Worm (Caenorhabditis elegans) whole organism, L4 larva: ENCODE measurements around the gene amt-3.

Experiments used
- F49E8.2 ChIP-seq: sonication (generic microtip); optimal IDR thresholded peaks from 2 replicates; lab custom pipeline; 2016; ENCODE audit warnings: missing compliant biosample characterization, mild to moderate bottlenecking, missing genetic modification characterization, borderline replicate concordance
- R02D3.7 ChIP-seq: fragments of 150-350 bp; sonication (generic microtip); optimal IDR thresholded peaks from 3 replicates; lab custom pipeline; 2014; ENCODE audit warnings: missing biosample characterization, missing genetic modification characterization
- T20F7.1 ChIP-seq: fragments of 200-800 bp; sonication (Bioruptor generic); optimal IDR thresholded peaks from 2 replicates; lab custom pipeline; 2018; ENCODE audit warnings: mild to moderate bottlenecking, missing genetic modification characterization, missing compliant biosample characterization
- Y105C5A.15 ChIP-seq: fragments of 200-800 bp; sonication (Bioruptor generic); IDR thresholded peaks from 2 replicates; pipeline ENCODE4 v1.3.6; 2022; ENCODE audit warnings: missing genetic modification characterization, missing compliant biosample characterization
- Y5F2A.4 ChIP-seq: fragments of 200-800 bp; sonication (Bioruptor generic); optimal IDR thresholded peaks from 2 replicates; lab custom pipeline; 2018; ENCODE audit warnings: mild to moderate bottlenecking, missing genetic modification characterization, missing compliant biosample characterization
- ZK546.5 ChIP-seq, 2 experiments: sonication (generic microtip); optimal IDR thresholded peaks; 2 replicates each; lab custom pipeline; 2017; ENCODE audit warnings: missing biosample characterization in 2 of 2, missing genetic modification characterization in 2 of 2
- aha-1 ChIP-seq: fragments of 150-350 bp; peaks from one replicate; lab custom pipeline; 2014; ENCODE audit warnings: missing biosample characterization, missing genetic modification characterization
- arid-1 ChIP-seq: fragments of 200-800 bp; sonication (Bioruptor generic); conservative IDR thresholded peaks from 2 replicates; pipeline ENCODE4 v1.3.6; 2022; ENCODE audit warnings: missing genetic modification reagents, missing genetic modification characterization, missing compliant biosample characterization
- ceh-20 ChIP-seq: fragments of 200-800 bp; sonication (Bioruptor generic); IDR thresholded peaks from 2 replicates; pipeline ENCODE4 v1.3.6; 2022; ENCODE audit warnings: missing genetic modification reagents, missing genetic modification characterization, missing compliant biosample characterization
- ceh-28 ChIP-seq: fragments of 150-350 bp; optimal IDR thresholded peaks from 2 replicates; lab custom pipeline; 2014; ENCODE audit warnings: missing biosample characterization, missing genetic modification reagents, missing genetic modification characterization
- ceh-62 ChIP-seq: sonication (generic microtip); optimal IDR thresholded peaks from 2 replicates; lab custom pipeline; 2017; ENCODE audit warnings: missing biosample characterization, missing genetic modification characterization
- cey-2 ChIP-seq: sonication (generic microtip); optimal IDR thresholded peaks from 3 replicates; lab custom pipeline; 2017; ENCODE audit warnings: missing genetic modification characterization, mild to moderate bottlenecking, missing compliant biosample characterization, antibody characterized with exemption, borderline replicate concordance; ENCODE audit not compliant: insufficient read depth
- ctbp-1 ChIP-seq: fragments of 200-800 bp; sonication (Bioruptor generic); IDR thresholded peaks from 2 replicates; pipeline ENCODE4 v1.3.6; 2022; ENCODE audit warnings: missing genetic modification reagents, missing genetic modification characterization, missing compliant biosample characterization
- daf-16 ChIP-seq, 3 experiments: sonication (generic microtip); optimal IDR thresholded peaks; 2 replicates each; lab custom pipeline; 2016 to 2017; ENCODE audit warnings: missing genetic modification characterization in 3 of 3, missing genetic modification reagents in 3 of 3, mild to moderate bottlenecking in 2 of 3, missing compliant biosample characterization in 2 of 3, missing biosample characterization in 1 of 3, moderate library complexity in 1 of 3
- daf-19 ChIP-seq: fragments of 200-800 bp; sonication (Bioruptor generic); conservative IDR thresholded peaks from 2 replicates; pipeline ENCODE4 v1.3.6; 2022; ENCODE audit warnings: missing genetic modification characterization, missing compliant biosample characterization
- daf-8 ChIP-seq: fragments of 200-800 bp; sonication (Bioruptor generic); IDR thresholded peaks from 2 replicates; pipeline ENCODE4 v1.3.6; 2022; ENCODE audit warnings: missing genetic modification characterization, missing compliant biosample characterization
- dmd-8 ChIP-seq: fragments of 200-800 bp; sonication (Bioruptor generic); IDR thresholded peaks from 2 replicates; pipeline ENCODE4 v1.3.6; 2022; ENCODE audit warnings: missing genetic modification characterization, missing compliant biosample characterization
- dpl-1 ChIP-seq: fragments of 150-350 bp; optimal IDR thresholded peaks from 2 replicates; lab custom pipeline; 2014; ENCODE audit warnings: missing biosample characterization, missing genetic modification reagents, missing genetic modification characterization
- dve-1 ChIP-seq: sonication (generic microtip); optimal IDR thresholded peaks from 2 replicates; lab custom pipeline; 2017; ENCODE audit warnings: antibody characterized with exemption, mild to moderate bottlenecking, missing genetic modification characterization, missing compliant biosample characterization; ENCODE audit not compliant: insufficient read depth
- egl-43 ChIP-seq: fragments of 200-800 bp; sonication (Bioruptor generic); IDR thresholded peaks from 2 replicates; pipeline ENCODE4 v1.3.6; 2022; ENCODE audit warnings: missing genetic modification reagents, missing genetic modification characterization, missing compliant biosample characterization
- hif-1 ChIP-seq, 2 experiments: sonication (generic microtip); optimal IDR thresholded peaks; 2 replicates each; lab custom pipeline; 2016 to 2017; ENCODE audit warnings: missing compliant biosample characterization in 2 of 2, missing genetic modification characterization in 2 of 2, missing genetic modification reagents in 2 of 2, missing genotype in 2 of 2, mild to moderate bottlenecking in 1 of 2
- hlh-11 ChIP-seq: fragments of 200-800 bp; sonication (Bioruptor generic); optimal IDR thresholded peaks from 2 replicates; lab custom pipeline; 2018; ENCODE audit warnings: mild to moderate bottlenecking, missing genetic modification characterization, missing compliant biosample characterization
- hlh-30 ChIP-seq: sonication (generic microtip); optimal IDR thresholded peaks from 2 replicates; lab custom pipeline; 2017; ENCODE audit warnings: antibody characterized with exemption, mild to moderate bottlenecking, missing genetic modification characterization, missing compliant biosample characterization; ENCODE audit not compliant: insufficient read depth
- hmg-1.1 ChIP-seq: fragments of 200-800 bp; sonication (Bioruptor generic); IDR thresholded peaks from 2 replicates; pipeline ENCODE4 v1.3.6; 2022; ENCODE audit warnings: missing genetic modification reagents, missing genetic modification characterization, missing compliant biosample characterization
- jun-1 ChIP-seq: fragments of 150-350 bp; optimal IDR thresholded peaks from 2 replicates; lab custom pipeline; 2014; ENCODE audit warnings: missing biosample characterization, missing genetic modification reagents, missing genetic modification characterization
- lin-1 ChIP-seq: fragments of 200-800 bp; sonication (Bioruptor generic); IDR thresholded peaks from 2 replicates; pipeline ENCODE4 v1.3.6; 2022; ENCODE audit warnings: missing genetic modification reagents, missing genetic modification characterization, missing compliant biosample characterization
- lin-13 ChIP-seq: fragments of 150-350 bp; optimal IDR thresholded peaks from 2 replicates; lab custom pipeline; 2014; ENCODE audit warnings: missing biosample characterization, missing genetic modification reagents, missing genetic modification characterization
- lsy-2 ChIP-seq, 2 experiments: fragments of 150-350 bp in 1 of 2; sonication (generic microtip) in 1 of 2; optimal IDR thresholded peaks; 2 replicates each; lab custom pipeline; 2014 to 2017; ENCODE audit warnings: missing biosample characterization in 2 of 2, missing genetic modification characterization in 2 of 2
- mdl-1 ChIP-seq, 2 experiments: fragments of 150-350 bp in 1 of 2; sonication (generic microtip) in 1 of 2; optimal IDR thresholded peaks; 2 replicates each; lab custom pipeline; 2014 to 2017; ENCODE audit warnings: missing biosample characterization in 2 of 2, missing genetic modification characterization in 2 of 2
- mes-2 ChIP-seq: sonication (generic microtip); optimal IDR thresholded peaks from 2 replicates; lab custom pipeline; 2016; ENCODE audit warnings: missing genotype, mild to moderate bottlenecking, missing genetic modification characterization, missing compliant biosample characterization; ENCODE audit not compliant: poor library complexity, severe bottlenecking
- mxl-2 ChIP-seq: fragments of 200-800 bp; sonication (Bioruptor generic); conservative IDR thresholded peaks from 2 replicates; pipeline ENCODE4 v1.3.6; 2022; ENCODE audit warnings: missing genetic modification reagents, missing genetic modification characterization, missing compliant biosample characterization
- nhr-11 ChIP-seq: fragments of 150-350 bp; optimal IDR thresholded peaks from 2 replicates; lab custom pipeline; 2014; ENCODE audit warnings: missing biosample characterization, missing genetic modification characterization
- nhr-25 ChIP-seq: sonication (generic microtip); optimal IDR thresholded peaks from 2 replicates; lab custom pipeline; 2017; ENCODE audit warnings: missing genetic modification characterization, mild to moderate bottlenecking, missing compliant biosample characterization, antibody characterized with exemption, moderate library complexity, borderline replicate concordance; ENCODE audit not compliant: insufficient read depth
- nhr-41 ChIP-seq: fragments of 200-800 bp; sonication (Bioruptor generic); IDR thresholded peaks from 2 replicates; pipeline ENCODE4 v1.3.6; 2022; ENCODE audit warnings: missing genetic modification reagents, missing genetic modification characterization, missing compliant biosample characterization
- nhr-6 ChIP-seq: fragments of 150-350 bp; optimal IDR thresholded peaks from 2 replicates; lab custom pipeline; 2014; ENCODE audit warnings: missing biosample characterization, missing genetic modification characterization
- php-3 ChIP-seq: fragments of 200-800 bp; sonication (Bioruptor generic); IDR thresholded peaks from 2 replicates; pipeline ENCODE4 v1.3.6; 2022; ENCODE audit warnings: missing genetic modification reagents, missing genetic modification characterization, missing compliant biosample characterization
- rbr-2 ChIP-seq: sonication (generic microtip); optimal IDR thresholded peaks from 2 replicates; lab custom pipeline; 2016; ENCODE audit warnings: missing genotype, missing genetic modification characterization, missing compliant biosample characterization
- set-16 ChIP-seq: fragments of 200-800 bp; sonication (Bioruptor generic); IDR thresholded peaks from 2 replicates; pipeline ENCODE4 v1.3.6; 2022; ENCODE audit warnings: missing genetic modification reagents, missing genetic modification characterization, missing compliant biosample characterization
- snpc-4 ChIP-seq: fragments of 150-350 bp; optimal IDR thresholded peaks from 2 replicates; lab custom pipeline; 2014; ENCODE audit warnings: missing biosample characterization, missing genetic modification characterization
- spr-1 ChIP-seq: sonication (generic microtip); optimal IDR thresholded peaks from 2 replicates; lab custom pipeline; 2016; ENCODE audit warnings: mild to moderate bottlenecking, missing genetic modification characterization, missing compliant biosample characterization
- tag-97 ChIP-seq: fragments of 200-800 bp; sonication (Bioruptor generic); IDR thresholded peaks from 2 replicates; pipeline ENCODE4 v1.3.6; 2022; ENCODE audit warnings: missing genetic modification characterization, missing compliant biosample characterization
- tra-1 ChIP-seq: fragments of 200-800 bp; sonication (Bioruptor generic); IDR thresholded peaks from 2 replicates; pipeline ENCODE4 v1.3.6; 2022; ENCODE audit warnings: missing genetic modification reagents, missing genetic modification characterization, missing compliant biosample characterization
- unc-130 ChIP-seq: sonication (generic microtip); optimal IDR thresholded peaks from 2 replicates; lab custom pipeline; 2016; ENCODE audit warnings: missing genetic modification reagents, missing genetic modification characterization, missing compliant biosample characterization
- unc-39 ChIP-seq: sonication (generic microtip); optimal IDR thresholded peaks from 2 replicates; lab custom pipeline; 2017; ENCODE audit warnings: missing biosample characterization, missing genetic modification characterization
- vab-7 ChIP-seq: fragments of 200-800 bp; sonication (Bioruptor generic); IDR thresholded peaks from 2 replicates; pipeline ENCODE4 v1.3.6; 2022; ENCODE audit warnings: missing genetic modification reagents, missing genetic modification characterization, missing compliant biosample characterization
- zfp-2 ChIP-seq: sonication (generic microtip); optimal IDR thresholded peaks from 2 replicates; lab custom pipeline; 2016; ENCODE audit warnings: mild to moderate bottlenecking, missing genetic modification characterization, missing compliant biosample characterization
- zfp-3 ChIP-seq: fragments of 200-800 bp; sonication (Bioruptor generic); conservative IDR thresholded peaks from 2 replicates; pipeline ENCODE4 v1.3.6; 2022; ENCODE audit warnings: missing genetic modification reagents, missing genetic modification characterization, missing compliant biosample characterization
- zip-11 ChIP-seq: fragments of 200-800 bp; sonication (Bioruptor generic); IDR thresholded peaks from 2 replicates; pipeline ENCODE4 v1.3.6; 2022; ENCODE audit warnings: missing genetic modification characterization, missing compliant biosample characterization
- ztf-7 ChIP-seq: fragments of 150-350 bp; optimal IDR thresholded peaks from 2 replicates; lab custom pipeline; 2014; ENCODE audit warnings: missing biosample characterization, missing genetic modification characterization

Gene amt-3

ce11 chrII:8328820-8329339, 40.1 kb downstream of the amt-3 start, which contains the start of gene hel-1 (continued):
- TF ChIP-seq dve-1 (tag; lab: Kevin White, UChicago) (peak; percentile 68), hlh-11 (peak; percentile 82), F49E8.2 (no peak), daf-8 (no peak), snpc-4 (tag; lab: Kevin White, UChicago) (no peak), zip-11 (no peak), nhr-6 (peak; percentile 80), Y105C5A.15 (GFP tag; lab: Robert Waterston, UW) (no peak), ceh-62 (tag; lab: Kevin White, UChicago) (no peak), ceh-28 (tag; lab: Kevin White, UChicago) (no peak), tag-97 (GFP tag; lab: Robert Waterston, UW) (no peak), rbr-2 (tag; lab: Kevin White, UChicago) (peak; percentile 63), hmg-1.1 (peak; percentile 69), T20F7.1 (peak; percentile 63), daf-16 (GFP tag; optimal IDR thresholded peaks at IDR 0.05; lab: Kevin White, UChicago) (peak in 1 of 2 experiments; percentile 76), daf-16 (tag; optimal IDR thresholded peaks at IDR 0.05; lab: Kevin White, UChicago) (peak; percentile 75), hif-1 (tag; optimal IDR thresholded peaks at IDR 0.05; lab: Kevin White, UChicago) (peak in 1 of 2 experiments; percentile 65), mxl-2 (GFP tag; lab: Robert Waterston, UW) (no peak), cey-2 (tag; lab: Kevin White, UChicago) (no peak), mdl-1 (tag; optimal IDR thresholded peaks at IDR 0.05; lab: Kevin White, UChicago) (peak in 1 of 2 experiments; percentile 65), nhr-25 (tag; lab: Kevin White, UChicago) (peak; percentile 30), zfp-3 (no peak), vab-7 (GFP tag; lab: Robert Waterston, UW) (peak; percentile 81), hlh-30 (tag; lab: Kevin White, UChicago) (peak; percentile 64), lsy-2 (tag; optimal IDR thresholded peaks at IDR 0.05; lab: Kevin White, UChicago) (peak; percentile 42 to 88), daf-19 (GFP tag; lab: Robert Waterston, UW) (no peak), set-16 (GFP tag; lab: Robert Waterston, UW) (no peak), lin-13 (GFP tag; lab: Kevin White, UChicago) (peak; percentile 70), jun-1 (no peak), arid-1 (GFP tag; lab: Robert Waterston, UW) (no peak), dpl-1 (GFP tag; lab: Kevin White, UChicago) (peak; percentile 91), ZK546.5 (tag; optimal IDR thresholded peaks at IDR 0.05; lab: Kevin White, UChicago) (no peak), unc-130 (GFP tag; lab: Kevin White, UChicago) (peak; percentile 60), lin-1 (GFP tag; lab: Robert Waterston, UW) (0 out of 2 replicates have a peak, but pooled peaks have one; percentile 36), aha-1 (tag; lab: Kevin White, UChicago) (peak; percentile 98), zfp-2 (peak; percentile 2), mes-2 (tag; lab: Kevin White, UChicago) (peak; percentile 87), tra-1 (GFP tag; lab: Robert Waterston, UW) (no peak), dmd-8 (no peak), nhr-11 (tag; lab: Kevin White, UChicago) (peak; percentile 91), ztf-7 (tag; lab: Kevin White, UChicago) (no peak), ceh-20 (GFP tag; lab: Robert Waterston, UW) (peak; percentile 50; the same call in 1 of the 2 replicates), php-3 (GFP tag; lab: Robert Waterston, UW) (no peak), ctbp-1 (GFP tag; lab: Robert Waterston, UW) (0 out of 2 replicates have a peak, but pooled peaks have one; percentile 39), egl-43 (GFP tag; lab: Robert Waterston, UW) (peak; percentile 39; the same call in 1 of the 2 replicates), nhr-41 (GFP tag; lab: Robert Waterston, UW) (no peak), spr-1 (tag; lab: Kevin White, UChicago) (no peak), R02D3.7 (tag; lab: Kevin White, UChicago) (no peak), unc-39 (no peak), Y5F2A.4 (no peak)
